Worm (Caenorhabditis elegans) whole organism, L4 larva: ENCODE results near the gene idpa-3.
"Not testable (repeated sequence)": the region's sequence is repeated elsewhere in the genome, so short reads cannot be mapped to it uniquely, and the experiment has no call there.

Source experiments
- D1046.2 ChIP-seq: fragments of 200-800 bp; sonication (Bioruptor generic); IDR thresholded peaks from 2 replicates; pipeline ENCODE4 v1.3.6; 2022; ENCODE audit warnings: missing genetic modification characterization, missing compliant biosample characterization
- F26F4.8 ChIP-seq: fragments of 200-800 bp; sonication (Bioruptor generic); conservative IDR thresholded peaks from 2 replicates; pipeline ENCODE4 v1.3.6; 2022; ENCODE audit warnings: missing genetic modification characterization, missing compliant biosample characterization
- aha-1 ChIP-seq: fragments of 150-350 bp; peaks from one replicate; lab custom pipeline; 2014; ENCODE audit warnings: missing biosample characterization, missing genetic modification characterization
- attf-4 ChIP-seq: sonication (generic microtip); optimal IDR thresholded peaks from 3 replicates; lab custom pipeline; 2017; ENCODE audit warnings: missing biosample characterization, missing genetic modification characterization
- ceh-32 ChIP-seq: sonication (generic microtip); optimal IDR thresholded peaks from 2 replicates; lab custom pipeline; 2016; ENCODE audit warnings: mild to moderate bottlenecking, missing genetic modification characterization, missing compliant biosample characterization; ENCODE audit not compliant: poor library complexity
- daf-8 ChIP-seq: fragments of 200-800 bp; sonication (Bioruptor generic); IDR thresholded peaks from 2 replicates; pipeline ENCODE4 v1.3.6; 2022; ENCODE audit warnings: missing genetic modification characterization, missing compliant biosample characterization
- dmd-6 ChIP-seq: fragments of 200-800 bp; sonication (Bioruptor generic); IDR thresholded peaks from 2 replicates; pipeline ENCODE4 v1.3.6; 2022; ENCODE audit warnings: missing genetic modification reagents, missing genetic modification characterization, missing compliant biosample characterization
- dmd-9 ChIP-seq: fragments of 200-800 bp; sonication (Bioruptor generic); IDR thresholded peaks from 2 replicates; pipeline ENCODE4 v1.3.6; 2022; ENCODE audit warnings: missing genetic modification reagents, missing genetic modification characterization, missing compliant biosample characterization
- duxl-1 ChIP-seq: sonication (generic microtip); optimal IDR thresholded peaks from 2 replicates; lab custom pipeline; 2016; ENCODE audit warnings: mild to moderate bottlenecking, missing genetic modification characterization, moderate library complexity, missing compliant biosample characterization; ENCODE audit not compliant: poor library complexity
- fkh-10 ChIP-seq: fragments of 150-350 bp; optimal IDR thresholded peaks from 2 replicates; lab custom pipeline; 2014; ENCODE audit warnings: missing biosample characterization, missing genetic modification reagents, missing genetic modification characterization
- fos-1 ChIP-seq: fragments of 150-350 bp; optimal IDR thresholded peaks from 2 replicates; lab custom pipeline; 2014; ENCODE audit warnings: missing biosample characterization, missing genetic modification characterization
- hlh-11 ChIP-seq: fragments of 200-800 bp; sonication (Bioruptor generic); optimal IDR thresholded peaks from 2 replicates; lab custom pipeline; 2018; ENCODE audit warnings: mild to moderate bottlenecking, missing genetic modification characterization, missing compliant biosample characterization
- hlh-30 ChIP-seq: sonication (generic microtip); optimal IDR thresholded peaks from 2 replicates; lab custom pipeline; 2017; ENCODE audit warnings: antibody characterized with exemption, mild to moderate bottlenecking, missing genetic modification characterization, missing compliant biosample characterization; ENCODE audit not compliant: insufficient read depth
- hmg-1.1 ChIP-seq: fragments of 200-800 bp; sonication (Bioruptor generic); IDR thresholded peaks from 2 replicates; pipeline ENCODE4 v1.3.6; 2022; ENCODE audit warnings: missing genetic modification reagents, missing genetic modification characterization, missing compliant biosample characterization
- lin-13 ChIP-seq: fragments of 150-350 bp; optimal IDR thresholded peaks from 2 replicates; lab custom pipeline; 2014; ENCODE audit warnings: missing biosample characterization, missing genetic modification reagents, missing genetic modification characterization
- lin-15B ChIP-seq: fragments of 150-350 bp; sonication (generic microtip); optimal IDR thresholded peaks from 3 replicates; lab custom pipeline; 2014; ENCODE audit warnings: missing biosample characterization, missing genetic modification characterization
- lin-29 ChIP-seq: fragments of 200-800 bp; sonication (Bioruptor generic); IDR thresholded peaks from 2 replicates; pipeline ENCODE4 v1.3.6; 2022; ENCODE audit warnings: missing genetic modification reagents, missing genetic modification characterization, missing compliant biosample characterization
- madf-5 ChIP-seq, 2 experiments: fragments of 200-800 bp; sonication (Bioruptor generic); IDR thresholded peaks; 2 replicates each; pipeline ENCODE4 v1.3.6; 2022; ENCODE audit warnings: missing compliant biosample characterization in 2 of 2, missing genetic modification characterization in 2 of 2
- madf-9 ChIP-seq: fragments of 200-800 bp; sonication (Bioruptor generic); conservative IDR thresholded peaks from 2 replicates; pipeline ENCODE4 v1.3.6; 2022; ENCODE audit warnings: missing genetic modification reagents, missing genetic modification characterization, missing compliant biosample characterization
- mes-2 ChIP-seq: sonication (generic microtip); optimal IDR thresholded peaks from 2 replicates; lab custom pipeline; 2016; ENCODE audit warnings: missing genotype, mild to moderate bottlenecking, missing genetic modification characterization, missing compliant biosample characterization; ENCODE audit not compliant: poor library complexity, severe bottlenecking
- mxl-3 ChIP-seq: fragments of 200-800 bp; sonication (Bioruptor generic); optimal IDR thresholded peaks from 2 replicates; lab custom pipeline; 2018; ENCODE audit warnings: mild to moderate bottlenecking, missing genetic modification characterization, missing compliant biosample characterization
- nhr-10 ChIP-seq: fragments of 150-350 bp; optimal IDR thresholded peaks from 2 replicates; lab custom pipeline; 2014; ENCODE audit warnings: missing biosample characterization, missing genetic modification characterization
- nhr-237 ChIP-seq: sonication (generic microtip); optimal IDR thresholded peaks from 2 replicates; lab custom pipeline; 2017; ENCODE audit warnings: missing biosample characterization, missing genetic modification characterization
- nhr-48 ChIP-seq: sonication (generic microtip); optimal IDR thresholded peaks from 2 replicates; lab custom pipeline; 2016; ENCODE audit warnings: mild to moderate bottlenecking, missing genetic modification characterization, missing compliant biosample characterization
- nhr-77 ChIP-seq: fragments of 150-350 bp; optimal IDR thresholded peaks from 2 replicates; lab custom pipeline; 2014; ENCODE audit warnings: missing biosample characterization, missing genetic modification characterization
- pha-4 ChIP-seq, 2 experiments: fragments of 150-350 bp in 1 of 2; fragments of 200-800 bp in 1 of 2; sonication (Bioruptor generic) in 1 of 2; IDR thresholded peaks in 1 of 2; optimal IDR thresholded peaks in 1 of 2; 2 replicates each; pipeline versions ENCODE4 v1.3.6 to Lab custom; 2014 to 2022; ENCODE audit warnings: missing genetic modification characterization in 2 of 2, missing genetic modification reagents in 2 of 2, missing biosample characterization in 1 of 2, missing compliant biosample characterization in 1 of 2
- pqm-1 ChIP-seq: sonication (generic microtip); optimal IDR thresholded peaks from 2 replicates; lab custom pipeline; 2017; ENCODE audit warnings: missing biosample characterization, missing genetic modification characterization
- rbr-2 ChIP-seq: sonication (generic microtip); optimal IDR thresholded peaks from 2 replicates; lab custom pipeline; 2016; ENCODE audit warnings: missing genotype, missing genetic modification characterization, missing compliant biosample characterization
- set-16 ChIP-seq: fragments of 200-800 bp; sonication (Bioruptor generic); IDR thresholded peaks from 2 replicates; pipeline ENCODE4 v1.3.6; 2022; ENCODE audit warnings: missing genetic modification reagents, missing genetic modification characterization, missing compliant biosample characterization
- snpc-1.2 ChIP-seq: fragments of 200-800 bp; sonication (Bioruptor generic); IDR thresholded peaks from 2 replicates; pipeline ENCODE4 v1.3.6; 2022; ENCODE audit warnings: missing genetic modification reagents, missing genetic modification characterization, missing compliant biosample characterization
- tra-1 ChIP-seq: fragments of 200-800 bp; sonication (Bioruptor generic); IDR thresholded peaks from 2 replicates; pipeline ENCODE4 v1.3.6; 2022; ENCODE audit warnings: missing genetic modification reagents, missing genetic modification characterization, missing compliant biosample characterization
- unc-39 ChIP-seq: sonication (generic microtip); optimal IDR thresholded peaks from 2 replicates; lab custom pipeline; 2017; ENCODE audit warnings: missing biosample characterization, missing genetic modification characterization
- unc-62 ChIP-seq, 3 experiments: fragments of 150-350 bp in 1 of 3; sonication (generic microtip); optimal IDR thresholded peaks in 2 of 3; peaks in 1 of 3; 1 replicate in 1 of 3; 2 replicates in 2 of 3; lab custom pipeline; 2014 to 2017; ENCODE audit warnings: missing biosample characterization in 3 of 3, missing genetic modification characterization in 3 of 3, missing genetic modification reagents in 3 of 3, missing genotype in 1 of 3
- zag-1 ChIP-seq: fragments of 150-350 bp; optimal IDR thresholded peaks from 2 replicates; lab custom pipeline; 2014; ENCODE audit warnings: missing biosample characterization, missing genetic modification characterization

The idpa-3 gene

DNA sequence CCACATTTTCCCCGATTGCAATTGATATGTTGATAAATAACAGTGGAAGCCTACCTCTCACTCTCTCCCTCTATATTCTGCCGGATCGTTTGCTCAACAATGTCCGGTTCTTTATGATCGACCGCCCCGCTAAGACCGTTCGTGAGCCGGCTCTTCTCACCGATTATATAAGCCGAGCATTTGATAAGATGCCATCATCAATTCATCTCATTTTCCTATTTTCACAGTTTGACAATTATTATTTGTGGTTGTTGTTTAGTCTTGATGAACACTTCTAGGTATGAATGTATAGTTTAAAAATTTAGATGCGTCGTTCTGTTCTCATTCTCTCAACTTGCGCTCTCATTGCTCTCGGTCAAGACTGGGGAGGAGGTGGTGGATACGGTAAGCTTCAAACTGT is at the start of gene idpa-3:
Gene idpa-3 (plus strand): TSS at position 301 of the 400 bp plus-strand sequence.
- TF ChIP-seq lin-15B (tag; lab: Kevin White, UChicago) (no peak), tra-1 (GFP tag; lab: Robert Waterston, UW) (no peak), mxl-3 (GFP tag; lab: Kevin White, UChicago) (no peak), mes-2 (tag; lab: Kevin White, UChicago) (no peak), madf-9 (GFP tag; lab: Robert Waterston, UW) (no peak), nhr-237 (tag; lab: Kevin White, UChicago) (no peak), fkh-10 (GFP tag; lab: Kevin White, UChicago) (no peak), fos-1 (tag; lab: Kevin White, UChicago) (no peak), duxl-1 (no peak), zag-1 (tag; lab: Kevin White, UChicago) (no peak), set-16 (GFP tag; lab: Robert Waterston, UW) (no peak), lin-13 (no peak), dmd-9 (GFP tag; lab: Robert Waterston, UW) (no peak), nhr-10 (no peak), snpc-1.2 (no peak), hlh-11 (no peak), ceh-32 (no peak), nhr-77 (no peak), daf-8 (GFP tag; lab: Robert Waterston, UW) (no peak), lin-29 (GFP tag; lab: Robert Waterston, UW) (no peak)

- TF ChIP-seq aha-1 (tag; lab: Kevin White, UChicago) (peak; percentile 92), hmg-1.1 (GFP tag; lab: Robert Waterston, UW) (no peak)
Measured at ce11 chrX:10297410-10297809, 38.8 kb upstream of the idpa-3 start.

- TF ChIP-seq pha-4 (GFP tag; IDR thresholded peaks at IDR 0.05; lab: Robert Waterston, UW), result peak; percentile 77; the same call in 1 of the 2 replicates
- not testable (repeated sequence) for TF ChIP-seq pha-4 (tag; optimal IDR thresholded peaks at IDR 0.05; lab: Kevin White, UChicago)
- TF ChIP-seq dmd-6 (GFP tag; lab: Robert Waterston, UW), result 0 out of 2 replicates have a peak, but pooled peaks have one; percentile 24
- TF ChIP-seq madf-9 (GFP tag; lab: Robert Waterston, UW), result 0 out of 2 replicates have a peak, but pooled peaks have one; percentile 32
- peak; percentile 57 for TF ChIP-seq hmg-1.1 (GFP tag; lab: Robert Waterston, UW)
- peak; percentile 69 to 82; a peak in 2 of 4 replicates for TF ChIP-seq madf-5 (GFP tag; IDR thresholded peaks at IDR 0.05; lab: Robert Waterston, UW)
- TF ChIP-seq F26F4.8, result peak; percentile 78
Measured at ce11 chrX:10298932-10299331, 37.3 kb upstream of the idpa-3 start.

DNA sequence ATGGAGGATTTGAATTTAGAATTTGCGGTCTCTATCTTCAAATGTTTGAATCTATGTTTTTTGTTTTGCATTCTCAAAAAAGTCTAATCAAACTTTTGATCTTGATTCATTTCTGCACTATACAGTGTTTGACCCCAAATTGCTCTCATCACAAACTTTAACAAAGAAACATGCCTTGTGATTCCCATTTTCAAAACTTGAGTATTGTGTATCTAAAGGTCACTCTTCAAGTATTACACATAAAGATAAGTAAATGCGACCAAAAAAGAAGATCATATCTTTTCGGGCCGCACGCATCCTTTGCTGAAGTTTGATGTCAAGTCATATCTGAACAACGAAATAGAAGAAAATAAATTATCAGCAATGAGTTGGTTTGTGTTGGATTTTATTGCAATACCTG is 34.3 kb upstream of the idpa-3 start:
- no peak for TF ChIP-seq nhr-237 (tag; lab: Kevin White, UChicago)
- TF ChIP-seq pqm-1 (tag; lab: Kevin White, UChicago), result no peak
- TF ChIP-seq D1046.2, result no peak
- peak; percentile 18 for TF ChIP-seq nhr-48 (tag; lab: Kevin White, UChicago)
- TF ChIP-seq rbr-2 (tag; lab: Kevin White, UChicago), result no peak
- peak; percentile 2 for TF ChIP-seq hlh-30 (tag; lab: Kevin White, UChicago)
- TF ChIP-seq, all 104 proteins: peak for 2

DNA sequence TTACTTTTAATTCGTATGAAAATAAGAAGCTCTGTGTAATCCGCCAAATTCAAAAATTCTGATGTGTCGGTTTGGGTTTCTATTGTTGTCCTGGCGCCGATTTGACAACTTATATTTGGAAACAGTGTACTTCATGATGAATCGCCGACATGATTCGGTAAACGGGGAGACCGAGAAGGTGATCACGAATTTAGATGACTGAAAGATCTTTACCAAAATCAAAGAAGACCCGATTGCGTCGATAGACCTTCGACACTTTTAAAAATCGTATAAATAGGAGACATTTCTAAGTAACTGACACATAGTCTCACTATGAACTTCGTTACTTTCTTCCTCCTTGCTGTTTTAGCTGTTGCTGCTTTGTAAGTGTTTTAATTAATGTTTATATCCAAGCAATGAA is 33.8 kb upstream of the idpa-3 start, which contains the start of gene fip-5:
Gene fip-5 (plus strand): TSS at position 312 of the 400 bp plus-strand sequence.
- no peak for TF ChIP-seq attf-4
- peak in 1 of 2 experiments; percentile 90 for TF ChIP-seq unc-62 (GFP tag; optimal IDR thresholded peaks at IDR 0.05 in 1 of 2; lab: Kevin White, UChicago)
- no peak for TF ChIP-seq unc-62 (tag; optimal IDR thresholded peaks at IDR 0.05; lab: Kevin White, UChicago)
- no peak for TF ChIP-seq unc-39 (tag; lab: Kevin White, UChicago)
- TF ChIP-seq aha-1 (tag; lab: Kevin White, UChicago), result peak; percentile 0
